Worm (Caenorhabditis elegans) whole organism, L4/young adult: ENCODE results near the gene spr-2.

Source experiments
- W03F9.2 ChIP-seq: fragments of 150-350 bp; optimal IDR thresholded peaks from 2 replicates; lab custom pipeline; 2014; ENCODE audit warnings: missing biosample characterization, missing genetic modification characterization
- dao-5 ChIP-seq: sonication (generic microtip); optimal IDR thresholded peaks from 2 replicates; lab custom pipeline; 2016; ENCODE audit warnings: missing genotype, missing genetic modification characterization, moderate library complexity, missing compliant biosample characterization

- TF ChIP-seq dao-5 (tag; lab: Kevin White, UChicago), result no peak
- no peak for TF ChIP-seq W03F9.2 (tag; lab: Kevin White, UChicago)
Measured at ce11 chrIV:8926511-8926910, 35.2 kb downstream of the spr-2 start.
